Fruit fly (Drosophila melanogaster): Measurements from ENCODE around the gene CG5646.

CG5646 gene

DNA sequence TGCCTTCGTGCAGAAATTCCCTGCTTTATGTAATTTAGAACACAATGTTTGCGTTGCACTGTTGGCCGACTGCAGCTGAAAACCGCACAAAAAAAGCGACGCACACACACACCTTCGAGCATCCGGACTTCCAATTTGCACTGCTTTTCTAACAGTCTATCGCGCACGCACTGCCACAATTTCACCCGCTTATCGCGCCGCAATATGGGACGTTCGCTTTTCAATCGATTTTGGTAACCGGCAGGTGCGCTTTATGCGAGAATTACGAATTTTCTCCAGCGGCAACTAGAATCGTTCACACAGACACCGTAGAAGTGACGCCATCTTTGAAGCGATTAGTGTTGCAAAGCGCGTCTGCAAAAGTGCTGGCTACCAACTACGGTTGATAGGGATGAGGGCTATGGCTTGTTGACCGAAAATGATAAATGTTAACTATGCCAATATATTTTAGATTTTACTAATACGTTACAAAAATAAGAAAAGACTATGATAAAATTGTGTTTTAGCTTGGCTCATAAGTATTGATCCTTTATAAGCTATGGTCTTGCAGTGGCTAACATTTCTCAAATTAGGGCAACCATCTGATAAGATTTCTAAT lies 20.9 kb upstream of the CG5646 start, which contains the start of gene wdb (continued):
- TF ChIP-seq dpn (GFP tag; optimal IDR thresholded peaks at IDR 0.05) (peak; percentile 56), CG32532 (GFP tag; IDR thresholded peaks at IDR 0.05) (no peak), Fer2 (tag; optimal IDR thresholded peaks at IDR 0.05) (peak; percentile 38), CG10267 (tag; optimal IDR thresholded peaks at IDR 0.05) (peak; percentile 86), NK7.1 (GFP tag; optimal IDR thresholded peaks at IDR 0.05) (peak; percentile 10), CG17359 (tag; optimal IDR thresholded peaks at IDR 0.05) (peak; percentile 20), Ets97D (GFP tag; optimal IDR thresholded peaks at IDR 0.05) (peak; percentile 8), lilli (GFP tag; optimal IDR thresholded peaks at IDR 0.05) (peak; percentile 73), bcd (GFP tag; optimal IDR thresholded peaks at IDR 0.05) (peak; percentile 54), NfI (GFP tag; optimal IDR thresholded peaks at IDR 0.05) (peak; percentile 62), pzg (GFP tag; optimal IDR thresholded peaks at IDR 0.05) (peak; percentile 36), Hey (tag; optimal IDR thresholded peaks at IDR 0.05) (no peak), CG10654 (GFP tag; optimal IDR thresholded peaks at IDR 0.05) (peak; percentile 25), Trl (optimal IDR thresholded peaks at IDR 0.05) (no peak), Trl (GFP tag; optimal IDR thresholded peaks at IDR 0.05) (peak; percentile 50), Sin3A (optimal IDR thresholded peaks at IDR 0.05) (peak; percentile 32), CG12391 (tag; optimal IDR thresholded peaks at IDR 0.05) (peak; percentile 47), Hr3 (GFP tag; optimal IDR thresholded peaks at IDR 0.05) (peak; percentile 24), Dad (GFP tag; optimal IDR thresholded peaks at IDR 0.05) (peak; percentile 47), CG4707 (GFP tag; optimal IDR thresholded peaks at IDR 0.05) (peak; percentile 7), CG12155 (GFP tag; optimal IDR thresholded peaks at IDR 0.05) (no peak), CG10209 (GFP tag; optimal IDR thresholded peaks at IDR 0.05) (peak; percentile 34), HLH54F (GFP tag; optimal IDR thresholded peaks at IDR 0.05) (peak; percentile 68), CG18619 (GFP tag; optimal IDR thresholded peaks at IDR 0.05) (peak; percentile 34), CG30403 (GFP tag; optimal IDR thresholded peaks at IDR 0.05) (peak; percentile 55), CG33213 (GFP tag; optimal IDR thresholded peaks at IDR 0.05) (peak; percentile 26), az2 (GFP tag; optimal IDR thresholded peaks at IDR 0.05) (peak; percentile 45), CG34224 (GFP tag; IDR thresholded peaks at IDR 0.05; ENCODE audit: partially characterized antibody) (no peak), Bdp1 (GFP tag; optimal IDR thresholded peaks at IDR 0.05) (peak; percentile 17), sna (GFP tag; IDR thresholded peaks at IDR 0.05; ENCODE audit: partially characterized antibody) (no peak)

DNA sequence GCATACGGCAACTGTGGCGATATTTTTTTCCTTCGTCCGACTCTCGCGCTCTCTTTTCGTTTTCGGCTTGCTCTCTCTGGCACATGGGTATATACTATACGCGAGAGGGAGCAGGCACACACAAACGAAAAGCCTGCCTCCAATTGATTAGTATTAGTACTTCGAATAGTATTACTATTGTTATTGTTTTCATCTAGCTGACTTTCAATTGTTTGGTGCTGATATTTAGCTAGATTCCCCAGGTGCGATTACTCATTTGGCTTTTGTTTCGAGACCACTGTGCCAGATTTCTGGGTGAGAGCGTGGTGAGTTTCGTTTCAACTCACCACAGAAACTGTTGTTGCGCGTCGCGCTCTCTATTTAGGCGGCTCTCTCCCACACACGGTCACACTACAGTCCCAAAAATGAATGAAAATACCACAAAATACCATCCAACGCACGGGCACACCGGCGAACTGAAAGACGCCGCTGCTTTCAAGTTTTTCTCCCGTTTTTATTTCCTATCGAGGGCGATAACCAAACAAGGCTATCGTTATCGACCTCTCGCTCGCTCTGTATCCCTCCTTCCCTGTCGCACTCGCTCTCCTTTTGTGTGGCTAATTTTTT lies 20.2 kb upstream of the CG5646 start:
- no peak for TF ChIP-seq H15 (GFP tag; IDR thresholded peaks at IDR 0.05)
- peak; percentile 15 for TF ChIP-seq YL-1 (GFP tag; optimal IDR thresholded peaks at IDR 0.05)
- TF ChIP-seq Vsx1 (GFP tag; optimal IDR thresholded peaks at IDR 0.05) = peak; percentile 37
- no peak for TF ChIP-seq nau (GFP tag; optimal IDR thresholded peaks at IDR 0.05)
- peak; percentile 26 for TF ChIP-seq CG13624 (GFP tag; optimal IDR thresholded peaks at IDR 0.05)
- peak; percentile 45 for TF ChIP-seq CG3163 (GFP tag; optimal IDR thresholded peaks at IDR 0.05)
- no peak for TF ChIP-seq CG3407 (GFP tag; optimal IDR thresholded peaks at IDR 0.05)
- peak; percentile 25 for TF ChIP-seq Jarid2 (GFP tag; optimal IDR thresholded peaks at IDR 0.05)
- no peak for TF ChIP-seq fd102C (GFP tag; optimal IDR thresholded peaks at IDR 0.05)
- no peak for TF ChIP-seq so (GFP tag; IDR thresholded peaks at IDR 0.05)
- peak; percentile 44 for TF ChIP-seq BEAF-32 (GFP tag; optimal IDR thresholded peaks at IDR 0.05)
- peak; percentile 53 for TF ChIP-seq CG2116 (GFP tag; optimal IDR thresholded peaks at IDR 0.05)
- no peak for TF ChIP-seq NC2α (GFP tag; optimal IDR thresholded peaks at IDR 0.05)
- TF ChIP-seq dati (GFP tag; IDR thresholded peaks at IDR 0.05) = no peak
- TF ChIP-seq gem (tag; optimal IDR thresholded peaks at IDR 0.05) = peak; percentile 62
- TF ChIP-seq CG6765 (GFP tag; optimal IDR thresholded peaks at IDR 0.05) = peak; percentile 67
- peak; percentile 42 for TF ChIP-seq her (GFP tag; optimal IDR thresholded peaks at IDR 0.05)
- TF ChIP-seq CG31388 (GFP tag; optimal IDR thresholded peaks at IDR 0.05) = peak; percentile 34
- no peak for TF ChIP-seq CG16815 (GFP tag; optimal IDR thresholded peaks at IDR 0.05)
- TF ChIP-seq CG17568 (GFP tag; optimal IDR thresholded peaks at IDR 0.05) = no peak
- no peak for TF ChIP-seq CG10321 (GFP tag; IDR thresholded peaks at IDR 0.05)

All from whole organism, embryonic.